Fruit fly (Drosophila melanogaster): ENCODE data around the gene AdamTS-A.

DNA sequence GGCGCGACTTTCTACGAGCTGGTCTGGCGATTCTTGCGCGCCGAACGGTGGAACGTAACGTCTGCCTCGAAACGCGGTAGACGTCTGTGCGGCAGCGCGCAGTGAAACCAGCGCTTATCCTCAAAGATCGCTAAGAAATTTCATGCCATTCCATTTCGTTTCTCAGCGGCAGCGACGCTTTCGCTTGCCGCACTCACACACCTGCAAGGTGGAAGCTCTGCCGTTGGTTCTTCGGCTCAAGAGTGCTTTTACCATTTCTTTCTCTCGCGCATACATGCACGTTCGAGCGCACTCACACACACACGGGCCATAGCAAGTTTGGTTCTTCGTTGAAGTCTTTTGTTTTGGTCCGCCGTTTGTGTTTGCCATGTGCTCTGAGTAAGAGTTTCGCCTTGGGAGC is 41.3 kb downstream of the AdamTS-A start, which contains the start of gene CG6118:
- TF ChIP-seq CG32264 (GFP tag; optimal IDR thresholded peaks at IDR 0.05) (no peak), psq (GFP tag; optimal IDR thresholded peaks at IDR 0.05) (peak; percentile 10), Rel (GFP tag; optimal IDR thresholded peaks at IDR 0.05) (no peak), Rel (tag; optimal IDR thresholded peaks at IDR 0.05) (no peak), OdsH (GFP tag; optimal IDR thresholded peaks at IDR 0.05) (no peak)
